Worm (Caenorhabditis elegans) whole organism, mixed stage, embryonic: Measurements from ENCODE around the gene C25E10.16.

Experiments used
- blmp-1 ChIP-seq: fragments of 150-350 bp; optimal IDR thresholded peaks from 2 replicates; lab custom pipeline; 2014; ENCODE audit warnings: missing biosample characterization, missing genetic modification characterization
- elt-1 ChIP-seq: sonication (generic microtip); optimal IDR thresholded peaks from 2 replicates; lab custom pipeline; 2017; ENCODE audit warnings: missing genetic modification characterization, mild to moderate bottlenecking, missing compliant biosample characterization, antibody characterized with exemption, moderate library complexity, borderline replicate concordance; ENCODE audit not compliant: insufficient read depth
- mep-1 ChIP-seq: fragments of 150-350 bp; optimal IDR thresholded peaks from 2 replicates; lab custom pipeline; 2017; ENCODE audit warnings: missing biosample characterization, missing genetic modification reagents, missing genetic modification characterization, inconsistent platforms
- nhr-237 ChIP-seq: fragments of 150-350 bp; optimal IDR thresholded peaks from 2 replicates; lab custom pipeline; 2014; ENCODE audit warnings: missing biosample characterization, missing genetic modification characterization
- nhr-28 ChIP-seq: fragments of 150-350 bp; optimal IDR thresholded peaks from 2 replicates; lab custom pipeline; 2014; ENCODE audit warnings: missing biosample characterization, missing genetic modification characterization
- nhr-76 ChIP-seq: sonication (generic microtip); optimal IDR thresholded peaks from 2 replicates; lab custom pipeline; 2017; ENCODE audit warnings: missing biosample characterization, missing genetic modification characterization
- sem-2 ChIP-seq: fragments of 200-800 bp; sonication (Bioruptor generic); optimal IDR thresholded peaks from 2 replicates; lab custom pipeline; 2018; ENCODE audit warnings: mild to moderate bottlenecking, missing genetic modification characterization, missing compliant biosample characterization
- snpc-4 ChIP-seq: fragments of 150-350 bp; optimal IDR thresholded peaks from 2 replicates; lab custom pipeline; 2014; ENCODE audit warnings: missing biosample characterization, missing genetic modification characterization
- unc-39 ChIP-seq: fragments of 150-350 bp; optimal IDR thresholded peaks from 2 replicates; lab custom pipeline; 2014; ENCODE audit warnings: missing biosample characterization, missing genetic modification characterization

DNA sequence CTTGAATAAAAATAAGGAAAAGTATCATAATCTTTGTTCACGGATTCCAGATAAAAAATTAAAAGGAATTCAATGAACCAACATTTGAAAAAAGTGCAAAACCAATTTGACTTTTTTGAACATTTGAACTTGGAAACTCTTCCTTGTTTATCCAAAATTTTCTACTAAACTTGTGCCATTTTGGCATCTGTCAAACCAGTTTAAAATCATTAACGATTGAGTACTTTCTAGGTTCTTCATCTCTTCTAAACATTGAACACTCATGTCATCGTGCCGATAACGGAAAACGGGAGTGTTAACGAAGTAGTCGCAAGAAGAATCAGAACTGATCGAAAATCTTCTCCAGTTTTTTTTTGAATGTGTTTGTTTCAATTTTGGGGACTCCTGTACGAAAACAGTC is 24.9 kb upstream of the C25E10.16 start:
- TF ChIP-seq mep-1 (tag; lab: Kevin White, UChicago): no peak
- TF ChIP-seq unc-39 (tag; lab: Kevin White, UChicago): no peak
- TF ChIP-seq blmp-1 (tag; lab: Kevin White, UChicago): no peak
- TF ChIP-seq sem-2: no peak
- no peak for TF ChIP-seq nhr-76 (tag; lab: Kevin White, UChicago)
- TF ChIP-seq nhr-28: no peak
- TF ChIP-seq nhr-237 (tag; lab: Kevin White, UChicago): no peak
- no peak for TF ChIP-seq snpc-4 (tag; lab: Kevin White, UChicago)
- TF ChIP-seq elt-1: no peak
